Fruit fly (Drosophila melanogaster) whole organism, embryonic: ENCODE results near the gene CG13392.

ENCODE experiments used
- Atf3 ChIP-seq: fragments of 200-800 bp; sonication (Bioruptor generic); optimal IDR thresholded peaks from 3 replicates; lab custom pipeline; 2016; ENCODE audit warnings: missing biosample characterization, missing genetic modification characterization
- CG10209 ChIP-seq: fragments of 200-800 bp; sonication (Bioruptor generic); optimal IDR thresholded peaks from 3 replicates; lab custom pipeline; 2017; ENCODE audit warnings: missing biosample characterization, mild to moderate bottlenecking, missing genetic modification characterization, missing genetic modification reagents
- CG13296 ChIP-seq: fragments of 200-800 bp; sonication (Bioruptor generic); optimal IDR thresholded peaks from 3 replicates; lab custom pipeline; 2018; ENCODE audit warnings: missing biosample characterization, mild to moderate bottlenecking, missing genetic modification characterization
- CG14965 ChIP-seq: fragments of 200-800 bp; sonication (Bioruptor generic); optimal IDR thresholded peaks from 2 replicates; lab custom pipeline; 2016; ENCODE audit warnings: missing biosample characterization, missing genetic modification characterization, borderline replicate concordance
- CG9437 ChIP-seq: fragments of 200-800 bp; sonication (Bioruptor generic); optimal IDR thresholded peaks from 2 replicates; lab custom pipeline; 2018; ENCODE audit warnings: missing biosample characterization, mild to moderate bottlenecking, missing genetic modification characterization
- CG9932 ChIP-seq: fragments of 200-800 bp; sonication (Bioruptor generic); IDR thresholded peaks from 2 replicates; pipeline ENCODE4 v1.3.6; 2022; ENCODE audit warnings: missing biosample characterization, missing genetic modification characterization
- Sox102F ChIP-seq: fragments of 200-800 bp; sonication (Bioruptor generic); optimal IDR thresholded peaks from 2 replicates; lab custom pipeline; 2018; ENCODE audit warnings: missing biosample characterization, mild to moderate bottlenecking, missing genetic modification characterization, moderate library complexity
- chif ChIP-seq, 2 experiments: fragments of 200-800 bp; sonication (Bioruptor generic); optimal IDR thresholded peaks; 3 replicates each; lab custom pipeline; 2016; ENCODE audit warnings: missing biosample characterization in 2 of 2, missing genetic modification characterization in 2 of 2
- corto ChIP-seq: fragments of 200-800 bp; sonication (Bioruptor generic); optimal IDR thresholded peaks from 2 replicates; lab custom pipeline; 2016; ENCODE audit warnings: missing biosample characterization, mild to moderate bottlenecking, missing genetic modification characterization, moderate library complexity
- dysf ChIP-seq: fragments of 200-800 bp; sonication (Bioruptor generic); IDR thresholded peaks from 3 replicates; pipeline ENCODE4 v1.3.6; 2022; ENCODE audit warnings: missing biosample characterization, missing genetic modification characterization
- pan ChIP-seq, 4 experiments: fragments of >200 bp in 3 of 4; fragments of 200-800 bp in 1 of 4; sonication (Bioruptor generic) in 1 of 4; optimal IDR thresholded peaks in 3 of 4; IDR thresholded peaks in 1 of 4; 2 replicates each; pipeline versions ENCODE4 v1.3.6 to Lab custom; 2017 to 2022; ENCODE audit warnings: missing biosample characterization in 2 of 4, missing genetic modification characterization in 2 of 4, mixed read lengths in 1 of 4
- psq ChIP-seq: fragments of 200-800 bp; sonication (Bioruptor generic); optimal IDR thresholded peaks from 2 replicates; lab custom pipeline; 2017; ENCODE audit warnings: missing biosample characterization, missing genetic modification characterization

DNA sequence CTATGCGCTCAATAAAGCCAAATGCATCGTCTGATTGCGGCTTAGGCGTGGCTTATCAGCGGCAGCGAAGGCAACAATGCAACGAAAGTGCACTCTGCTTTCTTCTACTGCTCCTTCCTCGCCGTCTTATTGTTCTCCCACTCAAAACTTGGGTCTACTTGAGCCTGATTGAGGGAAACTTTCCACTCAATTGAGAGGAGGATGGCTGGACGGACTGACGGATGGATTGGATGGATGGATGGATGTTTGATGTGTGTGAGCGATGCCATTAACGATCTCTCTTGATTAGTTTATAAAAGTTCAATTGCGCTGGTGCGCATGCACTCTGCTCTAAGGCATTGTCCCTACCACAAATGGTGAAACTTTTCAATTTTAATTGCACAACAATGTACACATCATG lies 40.4 kb upstream of the CG13392 start:
- TF ChIP-seq dysf (GFP tag; lab: Robert Waterston, UW) (no peak), CG9932 (GFP tag; lab: Robert Waterston, UW) (no peak), CG10209 (GFP tag; lab: Kevin White, UChicago) (no peak), CG9437 (GFP tag; lab: Kevin White, UChicago) (no peak), CG14965 (GFP tag; lab: Kevin White, UChicago) (no peak), corto (GFP tag; lab: Kevin White, UChicago) (no peak), pan (optimal IDR thresholded peaks at IDR 0.05; lab: Kevin White, UChicago) (no peak), pan (GFP tag; optimal IDR thresholded peaks at IDR 0.05 in 1 of 2, IDR thresholded peaks at IDR 0.05 in 1 of 2) (no peak), Sox102F (GFP tag; lab: Kevin White, UChicago) (no peak), CG13296 (GFP tag; lab: Kevin White, UChicago) (no peak), chif (GFP tag; optimal IDR thresholded peaks at IDR 0.05; lab: Kevin White, UChicago) (no peak), Atf3 (no peak), psq (GFP tag; lab: Kevin White, UChicago) (no peak)
